Worm (Caenorhabditis elegans) whole organism, L4/young adult: ENCODE results near the gene F44D12.10.

Experiments
- W03F9.2 ChIP-seq: fragments of 150-350 bp; optimal IDR thresholded peaks from 2 replicates; lab custom pipeline; 2014; ENCODE audit warnings: missing biosample characterization, missing genetic modification characterization
- dao-5 ChIP-seq: sonication (generic microtip); optimal IDR thresholded peaks from 2 replicates; lab custom pipeline; 2016; ENCODE audit warnings: missing genotype, missing genetic modification characterization, moderate library complexity, missing compliant biosample characterization
- him-1 ChIP-seq: sonication (generic microtip); optimal IDR thresholded peaks from 2 replicates; lab custom pipeline; 2016; ENCODE audit warnings: missing genotype, missing genetic modification reagents, missing genetic modification characterization, missing compliant biosample characterization

F44D12.10 gene

DNA sequence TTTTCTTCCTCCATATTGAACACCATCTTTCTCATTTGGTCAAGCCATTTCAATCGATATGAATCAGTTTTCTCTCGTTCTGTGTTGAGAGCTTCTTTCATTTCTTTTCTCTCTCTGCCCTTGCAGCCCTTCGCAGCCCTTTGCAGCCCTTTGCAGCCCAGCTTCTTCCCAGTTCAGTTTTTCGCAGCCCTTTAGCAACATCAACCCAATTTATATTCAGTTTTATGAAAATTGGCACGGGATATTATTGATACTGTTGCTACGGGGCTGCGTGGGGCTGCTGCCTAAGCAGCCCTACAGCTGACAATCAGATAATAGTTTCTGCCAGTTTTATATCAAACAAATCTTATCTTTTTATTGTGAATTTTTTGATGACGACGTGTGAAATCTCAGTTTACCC is at the start of gene F44D12.10:
TSS of gene F44D12.10 (minus strand) at position 101 of the 400 bp plus-strand sequence.
- TF ChIP-seq dao-5 (tag; lab: Kevin White, UChicago) (no peak), W03F9.2 (tag; lab: Kevin White, UChicago) (no peak), him-1 (tag; lab: Kevin White, UChicago) (no peak)

DNA sequence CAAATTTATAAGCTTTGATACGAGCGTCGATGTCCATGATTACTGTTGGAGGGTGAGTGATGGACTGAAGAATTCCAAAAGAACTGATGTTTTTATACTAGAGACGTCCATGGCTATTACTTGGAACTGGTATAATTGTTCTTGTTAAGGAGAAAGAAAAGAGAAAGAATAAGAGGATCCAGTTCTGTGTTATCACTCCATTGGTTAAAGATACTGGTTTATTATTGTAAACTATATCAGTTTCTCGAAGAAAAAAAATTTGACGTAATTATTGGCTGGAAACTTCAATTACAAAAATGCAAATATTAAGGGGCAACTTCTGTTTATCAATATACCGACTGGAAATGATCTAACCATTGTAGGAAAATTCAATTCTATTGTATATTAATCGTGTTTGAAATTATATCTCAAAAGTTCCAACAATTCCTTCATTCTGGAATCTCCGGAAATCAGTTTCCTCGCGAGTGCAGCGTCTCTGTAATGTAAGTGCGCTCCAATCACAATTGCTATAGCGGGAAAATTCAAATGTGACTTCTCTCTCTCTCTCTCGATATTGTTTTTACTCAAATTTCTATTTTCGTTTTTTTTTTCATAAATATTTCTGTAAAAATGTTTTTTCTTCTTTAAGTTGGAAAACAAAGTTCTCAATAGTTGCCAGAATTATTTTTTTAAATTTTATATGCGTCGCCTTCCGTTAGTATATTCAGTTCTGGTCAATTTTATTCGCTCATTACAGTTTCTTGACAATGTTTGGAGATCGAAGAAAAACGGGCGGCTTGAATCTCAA is 48.7 kb upstream of the F44D12.10 start, which contains the start of the genes col-2 and ndc-80:
TSS of gene col-2 (minus strand) at position 51 of the 787 bp plus-strand sequence.
TSS of gene ndc-80 (plus strand) at position 737 of the 787 bp plus-strand sequence.
- TF ChIP-seq W03F9.2 (tag; lab: Kevin White, UChicago) (no peak), him-1 (tag; lab: Kevin White, UChicago) (no peak), dao-5 (tag; lab: Kevin White, UChicago) (no peak)

DNA sequence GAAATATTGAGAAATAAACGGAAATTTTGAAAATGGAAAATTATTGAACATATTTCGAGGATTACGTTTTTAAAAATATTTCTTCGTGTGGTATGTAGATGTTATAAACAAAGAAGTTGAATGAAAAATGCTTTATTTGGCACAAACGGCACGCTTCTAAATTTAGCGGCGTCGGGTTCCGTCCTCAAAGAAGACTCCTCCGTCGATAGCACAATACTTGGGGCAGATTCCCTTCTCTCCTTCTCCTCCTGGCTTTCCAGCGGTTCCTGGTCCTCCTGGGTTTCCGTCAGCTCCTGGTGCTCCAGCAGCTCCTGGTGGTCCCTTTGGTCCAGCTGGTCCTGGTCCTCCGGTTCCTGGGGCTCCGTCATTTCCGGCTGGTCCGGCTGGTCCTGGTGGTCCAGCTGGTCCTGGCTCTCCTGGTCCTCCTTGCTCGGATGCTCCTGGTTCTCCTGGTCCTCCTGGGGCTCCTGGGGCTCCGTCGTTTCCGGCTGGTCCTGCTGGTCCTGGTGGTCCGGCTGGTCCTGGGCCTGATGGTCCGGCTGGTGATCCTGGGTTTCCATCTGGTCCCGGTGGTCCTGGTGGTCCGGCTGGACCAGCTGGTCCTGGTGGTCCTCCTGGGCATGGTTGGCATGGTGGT is 47.6 kb upstream of the F44D12.10 start, which contains the start of gene W01B6.8:
TSS of gene W01B6.8 (minus strand) at position 51 of the 637 bp plus-strand sequence.
- TF ChIP-seq him-1 (tag; lab: Kevin White, UChicago) = no peak
- no peak for TF ChIP-seq W03F9.2 (tag; lab: Kevin White, UChicago)
- no peak for TF ChIP-seq dao-5 (tag; lab: Kevin White, UChicago)

DNA sequence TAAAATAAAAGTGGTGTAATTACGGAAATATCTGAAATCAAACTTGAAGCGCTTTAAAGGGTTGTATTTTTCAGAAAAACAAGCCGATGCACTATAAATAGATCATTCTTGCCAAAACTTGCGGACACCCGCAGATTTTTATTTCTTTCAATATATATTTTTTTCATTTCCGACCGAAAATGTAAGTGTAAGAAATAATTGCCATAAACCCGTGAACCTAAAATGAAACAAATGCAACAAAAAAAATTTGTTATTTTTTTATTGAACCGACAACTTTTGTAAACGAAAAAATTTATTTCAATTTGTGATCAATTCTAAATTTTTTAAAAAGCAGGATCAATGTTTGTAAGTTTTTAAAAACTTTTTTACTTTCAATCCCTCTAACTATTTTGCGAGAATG is 44.0 kb upstream of the F44D12.10 start, which contains the start of gene W01B6.6:
TSS of gene W01B6.6 (plus strand) at position 301 of the 400 bp plus-strand sequence.
- TF ChIP-seq W03F9.2 (tag; lab: Kevin White, UChicago) (no peak), dao-5 (tag; lab: Kevin White, UChicago) (no peak), him-1 (tag; lab: Kevin White, UChicago) (no peak)

- TF ChIP-seq W03F9.2 (tag; lab: Kevin White, UChicago) = no peak
These were observed 41.1 kb upstream of the F44D12.10 start for ce11 chrIV:10078003-10078402.

DNA sequence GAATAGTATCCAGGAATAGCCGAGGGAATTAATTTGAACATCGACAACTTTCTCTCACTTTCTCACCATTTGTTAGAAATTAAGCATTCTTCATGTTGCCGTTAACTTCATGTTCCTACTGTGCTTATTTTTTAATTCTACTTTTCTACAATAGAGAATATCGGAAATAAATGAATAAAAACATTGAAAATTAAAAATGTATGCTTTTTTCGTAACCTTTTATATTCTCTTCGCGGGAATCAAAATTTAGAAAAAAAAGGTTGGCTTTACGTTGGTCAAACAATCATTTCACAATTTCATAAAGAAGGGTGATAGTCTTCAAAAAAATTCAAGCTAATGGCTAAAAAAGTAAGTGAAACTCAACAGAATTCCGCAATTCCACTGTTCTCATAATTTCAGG is 39.0 kb upstream of the F44D12.10 start, which contains the start of gene W01B6.5:
TSS of gene W01B6.5 (plus strand) at position 301 of the 400 bp plus-strand sequence.
- TF ChIP-seq dao-5 (tag; lab: Kevin White, UChicago) (no peak), W03F9.2 (tag; lab: Kevin White, UChicago) (no peak), him-1 (tag; lab: Kevin White, UChicago) (no peak)

- TF ChIP-seq W03F9.2 (tag; lab: Kevin White, UChicago) (no peak), dao-5 (tag; lab: Kevin White, UChicago) (no peak), him-1 (tag; lab: Kevin White, UChicago) (no peak)
These were observed 38.2 kb upstream of the F44D12.10 start, which contains the start of the genes ttbk-4 and W01B6.4 for ce11 chrIV:10075034-10075510. ttbk-4 (minus strand) TSS chrIV:10075134. W01B6.4 (plus strand) TSS chrIV:10075460.

- no peak for TF ChIP-seq him-1 (tag; lab: Kevin White, UChicago)
- TF ChIP-seq W03F9.2 (tag; lab: Kevin White, UChicago) = no peak
- no peak for TF ChIP-seq dao-5 (tag; lab: Kevin White, UChicago)
These were observed 35.7 kb upstream of the F44D12.10 start, which contains the start of gene W01B6.3 for ce11 chrIV:10072527-10072926. W01B6.3 (minus strand) TSS chrIV:10072627.

DNA sequence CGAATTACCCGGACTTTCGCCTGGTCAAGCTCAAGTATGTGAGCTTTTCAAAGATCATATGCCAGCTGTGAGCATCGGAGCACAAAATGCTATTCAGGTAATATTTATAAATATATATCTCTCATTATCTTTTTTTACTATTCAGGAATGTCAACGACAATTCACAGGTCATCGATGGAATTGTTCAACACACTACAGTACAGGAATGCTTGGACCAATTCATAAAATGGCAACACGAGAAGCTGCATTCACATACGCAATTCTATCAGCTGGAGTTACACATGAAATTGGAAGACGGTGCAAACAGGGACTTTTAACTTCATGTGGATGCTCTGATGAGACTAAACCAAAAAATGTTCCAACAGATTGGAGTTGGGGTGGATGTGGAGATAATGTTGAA is 31.4 kb upstream of the F44D12.10 start:
- no peak for TF ChIP-seq him-1 (tag; lab: Kevin White, UChicago)
- TF ChIP-seq W03F9.2 (tag; lab: Kevin White, UChicago) = no peak
- no peak for TF ChIP-seq dao-5 (tag; lab: Kevin White, UChicago)

- TF ChIP-seq him-1 (tag; lab: Kevin White, UChicago) = no peak
- TF ChIP-seq W03F9.2 (tag; lab: Kevin White, UChicago) = no peak
- TF ChIP-seq dao-5 (tag; lab: Kevin White, UChicago) = no peak
These were observed 30.7 kb upstream of the F44D12.10 start, which contains the start of gene cwn-2 for ce11 chrIV:10067541-10067940. cwn-2 (plus strand) TSS chrIV:10067816.

- no peak for TF ChIP-seq dao-5 (tag; lab: Kevin White, UChicago)
- no peak for TF ChIP-seq W03F9.2 (tag; lab: Kevin White, UChicago)
- TF ChIP-seq him-1 (tag; lab: Kevin White, UChicago) = no peak
These were observed 29.6 kb upstream of the F44D12.10 start for ce11 chrIV:10066456-10066855.

DNA sequence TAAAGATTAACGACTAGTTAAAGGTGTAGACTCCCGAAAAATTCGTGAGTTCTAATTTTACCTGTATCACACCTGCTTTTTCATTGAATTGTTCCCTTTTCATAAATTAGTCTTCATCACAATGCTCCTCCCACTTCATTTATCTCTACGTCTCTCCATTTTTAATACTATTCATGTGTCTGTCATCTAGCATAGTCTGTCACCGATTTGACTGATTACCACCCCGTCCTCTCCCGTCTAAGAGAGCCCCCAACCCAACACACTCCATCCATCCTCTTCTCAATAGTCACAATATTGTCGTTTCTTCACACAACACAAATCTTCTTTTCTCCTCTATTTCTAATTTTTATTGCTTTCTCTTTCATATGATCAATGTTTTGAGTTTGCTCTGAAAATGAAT is 28.3 kb upstream of the F44D12.10 start:
- no peak for TF ChIP-seq him-1 (tag; lab: Kevin White, UChicago)
- TF ChIP-seq dao-5 (tag; lab: Kevin White, UChicago) = no peak
- TF ChIP-seq W03F9.2 (tag; lab: Kevin White, UChicago) = no peak

DNA sequence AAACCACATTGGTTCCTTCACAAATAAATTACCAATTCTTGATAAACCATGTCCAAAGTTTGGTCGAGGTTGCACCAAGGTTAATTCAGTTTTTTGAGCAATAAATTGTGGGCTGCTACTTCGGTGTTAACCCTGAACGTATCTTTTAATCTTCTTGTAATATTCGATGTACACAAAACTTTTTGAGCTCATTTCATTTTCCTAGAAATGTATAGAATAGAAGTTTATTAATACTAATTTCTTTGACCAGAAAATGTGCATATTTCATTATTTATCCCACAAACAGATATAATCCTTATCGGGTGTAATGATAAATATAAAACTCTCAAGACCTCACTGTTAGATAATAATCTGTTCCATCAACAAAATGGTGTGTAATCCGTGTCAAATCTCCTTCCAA is 27.1 kb upstream of the F44D12.10 start:
- TF ChIP-seq dao-5 (tag; lab: Kevin White, UChicago) (no peak), W03F9.2 (tag; lab: Kevin White, UChicago) (no peak), him-1 (tag; lab: Kevin White, UChicago) (no peak)
